Worm (Caenorhabditis elegans): ENCODE data around the gene T28F3.9.

ce11 chrIV:17264714-17265113 lies 43.6 kb upstream of the T28F3.9 start, which contains the start of gene F26D10.13:
- TF ChIP-seq pat-9 (tag; optimal IDR thresholded peaks at IDR 0.05) (no peak), sox-2 (GFP tag; IDR thresholded peaks at IDR 0.05) (no peak), ceh-31 (tag; optimal IDR thresholded peaks at IDR 0.05) (no peak), unc-55 (GFP tag; optimal IDR thresholded peaks at IDR 0.05) (no peak), rnt-1 (tag; optimal IDR thresholded peaks at IDR 0.05) (no peak), ama-1 (optimal IDR thresholded peaks at IDR 0.05) (no peak), lim-6 (tag; optimal IDR thresholded peaks at IDR 0.05) (no peak), C08G9.2 (tag; optimal IDR thresholded peaks at IDR 0.05) (no peak), odd-2 (tag; optimal IDR thresholded peaks at IDR 0.05) (no peak), Y22D7AL.16 (tag; optimal IDR thresholded peaks at IDR 0.05) (no peak)
